Fruit fly (Drosophila melanogaster) S2 (cell line): ENCODE measurements around the gene CG14315.

Source experiments
- CG8478 ChIP-seq: fragments of >200 bp; optimal IDR thresholded peaks from 2 replicates; lab custom pipeline; 2018
- CTCF ChIP-seq, 2 experiments: fragments of >200 bp; optimal IDR thresholded peaks; 2 replicates each; lab custom pipeline; 2018

DNA sequence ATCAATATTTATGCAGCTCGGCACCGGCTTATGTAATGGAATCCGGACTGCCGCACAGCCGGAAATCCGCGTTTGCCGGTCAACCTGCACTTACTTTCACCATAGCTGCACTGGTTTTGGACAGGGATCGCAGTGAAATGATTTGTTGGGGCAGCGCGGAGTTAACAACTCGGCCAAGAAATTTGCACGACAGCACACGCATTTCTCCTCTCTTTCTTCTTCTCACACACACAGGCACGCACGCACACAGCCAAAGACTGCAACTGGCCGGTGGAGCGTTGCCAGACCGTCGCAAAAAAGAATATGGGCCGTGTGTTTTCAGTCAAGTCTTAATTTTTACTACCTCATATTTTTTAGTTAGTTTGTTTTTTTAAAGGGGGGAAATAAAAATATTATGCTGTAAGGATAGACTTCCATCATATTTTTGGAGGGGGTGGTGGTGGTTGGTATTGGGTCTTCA lies 7.8 kb downstream of the CG14315 start:
- TF ChIP-seq CG8478 (lab: Kevin White, UChicago) (no peak), CTCF (optimal IDR thresholded peaks at IDR 0.05; lab: Kevin White, UChicago) (no peak)
